Worm (Caenorhabditis elegans) whole organism, L1 larva: Measurements from ENCODE around the gene acs-7.

Experiments
- Y116A8C.19 ChIP-seq: sonication (generic microtip); optimal IDR thresholded peaks from 2 replicates; lab custom pipeline; 2016; ENCODE audit warnings: missing compliant biosample characterization, missing genetic modification characterization, borderline replicate concordance
- aha-1 ChIP-seq: fragments of 150-350 bp; optimal IDR thresholded peaks from 2 replicates; lab custom pipeline; 2014; ENCODE audit warnings: missing biosample characterization, missing genetic modification characterization
- ama-1 ChIP-seq: fragments of 150-350 bp; optimal IDR thresholded peaks from 2 replicates; lab custom pipeline; 2014
- ceh-8 ChIP-seq: fragments of 200-800 bp; sonication (Bioruptor generic); optimal IDR thresholded peaks from 2 replicates; lab custom pipeline; 2018; ENCODE audit warnings: mild to moderate bottlenecking, missing genetic modification characterization, moderate library complexity, missing compliant biosample characterization
- efl-1 ChIP-seq, 4 experiments: fragments of 150-350 bp; optimal IDR thresholded peaks in 3 of 4; peaks in 1 of 4; 1 replicate in 1 of 4; 2 replicates in 3 of 4; lab custom pipeline; 2014; ENCODE audit warnings: missing biosample characterization in 2 of 4, missing genetic modification characterization in 2 of 4, missing genetic modification reagents in 2 of 4
- elt-2 ChIP-seq: sonication (generic microtip); optimal IDR thresholded peaks from 2 replicates; lab custom pipeline; 2016; ENCODE audit warnings: missing genetic modification characterization, mild to moderate bottlenecking, inconsistent platforms, missing compliant biosample characterization, missing genetic modification reagents
- fkh-10 ChIP-seq: sonication (generic microtip); optimal IDR thresholded peaks from 2 replicates; lab custom pipeline; 2017; ENCODE audit warnings: missing biosample characterization, missing genetic modification reagents, missing genetic modification characterization
- fkh-8 ChIP-seq: sonication (generic microtip); optimal IDR thresholded peaks from 2 replicates; lab custom pipeline; 2016; ENCODE audit warnings: mild to moderate bottlenecking, missing genetic modification characterization, missing compliant biosample characterization
- fos-1 ChIP-seq: fragments of 150-350 bp; optimal IDR thresholded peaks from 2 replicates; lab custom pipeline; 2014; ENCODE audit warnings: missing biosample characterization, missing genetic modification characterization
- grh-1 ChIP-seq: fragments of 200-800 bp; sonication (Bioruptor generic); IDR thresholded peaks from 2 replicates; pipeline ENCODE4 v1.3.6; 2022; ENCODE audit warnings: missing genetic modification reagents, missing genetic modification characterization, missing compliant biosample characterization
- hlh-17 ChIP-seq: fragments of 200-800 bp; sonication (Bioruptor generic); optimal IDR thresholded peaks from 2 replicates; lab custom pipeline; 2018; ENCODE audit warnings: missing genetic modification characterization, mild to moderate bottlenecking, missing compliant biosample characterization, moderate library complexity, borderline replicate concordance
- lin-14 ChIP-seq: fragments of 200-800 bp; sonication (Bioruptor generic); optimal IDR thresholded peaks from 2 replicates; lab custom pipeline; 2018; ENCODE audit warnings: mild to moderate bottlenecking, missing genetic modification characterization, moderate library complexity, missing compliant biosample characterization
- lin-39 ChIP-seq: fragments of 150-350 bp; optimal IDR thresholded peaks from 2 replicates; lab custom pipeline; 2014; ENCODE audit warnings: missing biosample characterization, missing genetic modification reagents, missing genetic modification characterization
- lsy-2 ChIP-seq, 2 experiments: fragments of 150-350 bp; optimal IDR thresholded peaks; 2 replicates each; lab custom pipeline; 2014; ENCODE audit warnings: missing biosample characterization in 2 of 2, missing genetic modification characterization in 2 of 2
- mef-2 ChIP-seq: fragments of 150-350 bp; optimal IDR thresholded peaks from 2 replicates; lab custom pipeline; 2014; ENCODE audit warnings: missing biosample characterization, missing genetic modification characterization
- nhr-20 ChIP-seq: sonication (generic microtip); optimal IDR thresholded peaks from 2 replicates; lab custom pipeline; 2016; ENCODE audit warnings: mild to moderate bottlenecking, missing genetic modification characterization, missing compliant biosample characterization
- nhr-237 ChIP-seq: fragments of 150-350 bp; optimal IDR thresholded peaks from 2 replicates; lab custom pipeline; 2014; ENCODE audit warnings: missing biosample characterization, missing genetic modification characterization
- nhr-28 ChIP-seq: fragments of 150-350 bp; optimal IDR thresholded peaks from 2 replicates; lab custom pipeline; 2014; ENCODE audit warnings: missing biosample characterization, missing genetic modification characterization
- nhr-71 ChIP-seq: sonication (generic microtip); optimal IDR thresholded peaks from 2 replicates; lab custom pipeline; 2016; ENCODE audit warnings: mild to moderate bottlenecking, missing genetic modification characterization, moderate library complexity, missing compliant biosample characterization
- nhr-76 ChIP-seq: sonication (generic microtip); optimal IDR thresholded peaks from 2 replicates; lab custom pipeline; 2017; ENCODE audit warnings: missing biosample characterization, missing genetic modification characterization
- nhr-77 ChIP-seq: fragments of 150-350 bp; optimal IDR thresholded peaks from 2 replicates; lab custom pipeline; 2014; ENCODE audit warnings: missing biosample characterization, missing genetic modification characterization
- nhr-85 ChIP-seq: sonication (generic microtip); peaks from one replicate; lab custom pipeline; 2016; ENCODE audit warnings: missing genetic modification characterization, inconsistent platforms, missing compliant biosample characterization
- pax-3 ChIP-seq: fragments of 200-800 bp; sonication (Bioruptor generic); optimal IDR thresholded peaks from 2 replicates; lab custom pipeline; 2018; ENCODE audit warnings: mild to moderate bottlenecking, missing genetic modification characterization, moderate library complexity, missing compliant biosample characterization
- rnt-1 ChIP-seq: sonication (generic microtip); optimal IDR thresholded peaks from 2 replicates; lab custom pipeline; 2016; ENCODE audit warnings: mild to moderate bottlenecking, missing genetic modification characterization, moderate library complexity, missing compliant biosample characterization
- skn-1 ChIP-seq: fragments of 150-350 bp; optimal IDR thresholded peaks from 2 replicates; lab custom pipeline; 2014; ENCODE audit warnings: missing biosample characterization, missing genetic modification characterization
- sox-4 ChIP-seq: sonication (generic microtip); optimal IDR thresholded peaks from 2 replicates; lab custom pipeline; 2016; ENCODE audit warnings: missing genetic modification characterization, missing compliant biosample characterization
- tlp-1 ChIP-seq: fragments of 150-350 bp; optimal IDR thresholded peaks from 2 replicates; lab custom pipeline; 2014; ENCODE audit warnings: missing biosample characterization, missing genetic modification characterization
- unc-86 ChIP-seq: sonication (generic microtip); optimal IDR thresholded peaks from 2 replicates; lab custom pipeline; 2016; ENCODE audit warnings: missing genetic modification characterization, missing compliant biosample characterization
- zip-4 ChIP-seq: fragments of 200-800 bp; sonication (Bioruptor generic); optimal IDR thresholded peaks from 2 replicates; lab custom pipeline; 2018; ENCODE audit warnings: mild to moderate bottlenecking, missing genetic modification characterization, moderate library complexity, missing compliant biosample characterization
- ztf-11 ChIP-seq, 2 experiments: sonication (generic microtip); optimal IDR thresholded peaks; 2 replicates each; lab custom pipeline; 2016 to 2017; ENCODE audit warnings: missing genetic modification characterization in 2 of 2, missing biosample characterization in 1 of 2, missing compliant biosample characterization in 1 of 2
- ztf-4 ChIP-seq: fragments of 150-350 bp; optimal IDR thresholded peaks from 2 replicates; lab custom pipeline; 2014; ENCODE audit warnings: missing biosample characterization, missing genetic modification characterization

acs-7 gene

ce11 chrII:9310204-9310603 lies 18.4 kb downstream of the acs-7 start, which contains the start of gene cam-1:
cam-1 (minus strand) TSS chrII:9310304.
- no peak for TF ChIP-seq rnt-1
- no peak for TF ChIP-seq nhr-20 (tag; lab: Kevin White, UChicago)
- no peak for TF ChIP-seq ama-1 (lab: Kevin White, UChicago)
- TF ChIP-seq tlp-1 (tag; lab: Kevin White, UChicago) = no peak
- TF ChIP-seq elt-2 (tag; lab: Kevin White, UChicago) = no peak
- no peak for TF ChIP-seq grh-1 (GFP tag; lab: Robert Waterston, UW)
- TF ChIP-seq nhr-76 (tag; lab: Kevin White, UChicago) = no peak
- no peak for TF ChIP-seq ztf-11 (tag; optimal IDR thresholded peaks at IDR 0.05; lab: Kevin White, UChicago)
- no peak for TF ChIP-seq unc-86 (tag; lab: Kevin White, UChicago)
- no peak for TF ChIP-seq pax-3 (tag; lab: Kevin White, UChicago)
- no peak for TF ChIP-seq skn-1
- no peak for TF ChIP-seq aha-1 (tag; lab: Kevin White, UChicago)

ce11 chrII:9310794-9311193 lies 19.0 kb downstream of the acs-7 start:
- TF ChIP-seq grh-1 (GFP tag; lab: Robert Waterston, UW) (no peak), fos-1 (no peak), nhr-20 (tag; lab: Kevin White, UChicago) (no peak), lin-14 (GFP tag; lab: Kevin White, UChicago) (peak; percentile 26), ceh-8 (GFP tag; lab: Kevin White, UChicago) (peak; percentile 43), hlh-17 (GFP tag; lab: Kevin White, UChicago) (no peak), nhr-77 (no peak), mef-2 (tag; lab: Kevin White, UChicago) (no peak), fkh-8 (tag; lab: Kevin White, UChicago) (peak; percentile 27)
- TF ChIP-seq, all 84 proteins: peak for 3

ce11 chrII:9311702-9312101 lies 19.9 kb downstream of the acs-7 start:
- TF ChIP-seq fkh-10 (GFP tag; lab: Kevin White, UChicago) (peak; percentile 69), lin-14 (GFP tag; lab: Kevin White, UChicago) (peak; percentile 57), nhr-85 (tag; lab: Kevin White, UChicago) (no peak)

DNA sequence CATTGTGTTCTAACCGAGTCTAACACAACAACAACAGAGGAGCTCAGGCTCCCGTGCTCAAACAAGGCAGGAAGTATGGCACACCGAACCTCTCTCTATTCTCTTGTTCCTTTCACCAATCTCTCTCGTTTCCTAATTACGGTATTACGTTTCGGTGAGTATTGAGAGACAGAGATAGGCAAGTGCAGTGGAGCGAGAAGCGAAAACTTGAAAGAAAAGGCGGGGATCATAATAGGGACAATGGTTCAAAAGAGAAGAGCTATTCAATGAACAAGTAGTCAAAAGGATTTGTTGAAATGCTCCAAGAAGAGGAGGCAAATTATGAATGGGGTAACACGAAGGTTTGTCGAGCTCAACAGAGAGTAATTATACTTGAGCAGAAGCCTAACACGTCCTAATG lies 21.5 kb downstream of the acs-7 start:
- TF ChIP-seq lin-14 (GFP tag; lab: Kevin White, UChicago) = peak; percentile 21
- no peak for TF ChIP-seq zip-4 (GFP tag; lab: Kevin White, UChicago)

DNA sequence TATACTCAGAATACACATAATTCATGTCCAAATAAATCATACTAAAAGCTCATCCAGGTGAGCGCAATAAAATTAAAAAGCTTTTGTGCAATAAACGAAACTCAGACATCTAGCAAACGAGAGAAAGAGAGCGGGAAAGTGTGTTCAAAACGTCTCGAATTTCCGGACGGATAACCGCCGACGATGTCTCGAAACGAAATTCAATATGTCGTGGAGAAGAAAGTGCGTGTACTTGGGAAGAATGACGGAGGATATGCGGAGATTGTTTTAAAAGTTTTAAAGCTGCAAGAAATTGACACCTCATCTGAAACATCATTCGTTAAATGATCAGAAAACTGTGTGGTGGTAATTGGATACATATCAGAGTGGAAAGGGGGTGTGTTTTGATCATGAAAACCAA lies 22.9 kb downstream of the acs-7 start:
- TF ChIP-seq lin-14 (GFP tag; lab: Kevin White, UChicago) (peak; percentile 5), zip-4 (GFP tag; lab: Kevin White, UChicago) (no peak), efl-1 (optimal IDR thresholded peaks at IDR 0.05; lab: Kevin White, UChicago) (no peak), efl-1 (GFP tag; optimal IDR thresholded peaks at IDR 0.05 in 1 of 2; lab: Kevin White, UChicago) (peak in 1 of 2 experiments; percentile 84), lsy-2 (tag; optimal IDR thresholded peaks at IDR 0.05; lab: Kevin White, UChicago) (no peak), nhr-237 (tag; lab: Kevin White, UChicago) (no peak), nhr-71 (tag; lab: Kevin White, UChicago) (peak; percentile 30)

DNA sequence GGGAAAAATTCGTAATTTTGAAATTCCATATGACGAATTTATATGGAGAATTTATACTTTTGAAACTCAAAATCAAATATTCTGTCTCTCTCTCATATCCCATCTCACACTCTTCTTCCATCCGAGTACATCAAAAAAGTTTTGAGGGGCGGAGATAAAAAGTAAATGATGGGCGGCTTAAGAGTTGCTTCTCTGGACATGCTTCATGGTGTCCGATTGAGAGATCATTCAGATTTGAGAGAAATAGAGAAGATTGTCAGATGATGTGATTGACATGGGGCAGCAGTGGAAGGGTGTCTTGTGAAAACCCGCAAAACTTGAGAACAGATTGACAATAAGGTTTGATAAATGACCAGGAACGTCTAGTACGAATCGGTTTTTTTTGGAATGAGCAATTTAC lies 23.9 kb downstream of the acs-7 start:
- TF ChIP-seq lin-14 (GFP tag; lab: Kevin White, UChicago) (peak; percentile 77), lsy-2 (tag; optimal IDR thresholded peaks at IDR 0.05; lab: Kevin White, UChicago) (peak in 1 of 2 experiments; percentile 26), sox-4 (tag; lab: Kevin White, UChicago) (no peak), ztf-4 (no peak), efl-1 (optimal IDR thresholded peaks at IDR 0.05; lab: Kevin White, UChicago) (no peak), efl-1 (GFP tag; optimal IDR thresholded peaks at IDR 0.05 in 1 of 2; lab: Kevin White, UChicago) (peak in 1 of 2 experiments; percentile 92), rnt-1 (peak; percentile 49), nhr-71 (tag; lab: Kevin White, UChicago) (peak; percentile 28)

- TF ChIP-seq lin-39 (no peak), nhr-28 (no peak), Y116A8C.19 (tag; lab: Kevin White, UChicago) (no peak)
- TF ChIP-seq, all 84 proteins: peak for 0
Observed at ce11 chrII:9316801-9317200, 25.0 kb downstream of the acs-7 start.
